Worm (Caenorhabditis elegans): ENCODE data around the gene lsd-1.

DNA sequence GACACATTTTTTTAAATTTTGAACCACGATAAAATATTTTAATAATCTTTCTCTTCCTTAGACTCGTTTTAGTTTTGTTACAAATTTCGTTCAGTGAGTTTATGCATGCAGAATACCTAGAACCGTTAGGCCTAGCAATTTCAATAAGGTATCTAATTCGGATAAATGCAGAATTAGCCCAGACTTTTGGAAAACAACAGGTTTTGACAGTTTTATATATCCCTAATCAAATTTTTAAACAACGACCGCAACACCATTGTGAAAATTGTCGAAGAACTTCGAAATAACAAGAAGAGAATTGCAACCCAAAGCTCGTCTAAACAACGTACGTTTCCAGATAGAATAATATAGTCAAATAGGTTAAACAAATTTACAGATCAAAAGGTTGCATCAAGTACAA lies 30.6 kb upstream of the lsd-1 start, which contains the start of gene Y62H9A.16:
- no peak for TF ChIP-seq unc-62 (GFP tag; optimal IDR thresholded peaks at IDR 0.05)
- no peak for TF ChIP-seq snpc-4 (tag; optimal IDR thresholded peaks at IDR 0.05)
- TF ChIP-seq elt-1 (tag; optimal IDR thresholded peaks at IDR 0.05): no peak
- TF ChIP-seq ama-1 (optimal IDR thresholded peaks at IDR 0.05): no peak
- TF ChIP-seq nhr-43 (tag; optimal IDR thresholded peaks at IDR 0.05; ENCODE audit: poor library complexity, severe bottlenecking): no peak
- TF ChIP-seq egl-27 (tag; optimal IDR thresholded peaks at IDR 0.05): no peak
- no peak for TF ChIP-seq unc-39 (tag; optimal IDR thresholded peaks at IDR 0.05)
- no peak for TF ChIP-seq egl-5 (tag; optimal IDR thresholded peaks at IDR 0.05)
- TF ChIP-seq nfya-1 (tag; optimal IDR thresholded peaks at IDR 0.05; ENCODE audit: insufficient read depth): no peak
- TF ChIP-seq fkh-2 (tag; optimal IDR thresholded peaks at IDR 0.05): no peak
